Worm (Caenorhabditis elegans) whole organism, young adult: ENCODE data around the gene F32D8.7.

Experiments used
- B0019.2 ChIP-seq: fragments of 200-800 bp; sonication (Bioruptor generic); conservative IDR thresholded peaks from 2 replicates; pipeline ENCODE4 v1.3.6; 2022; ENCODE audit warnings: missing genetic modification reagents, missing genetic modification characterization, missing compliant biosample characterization
- B0035.1 ChIP-seq: sonication (generic microtip); optimal IDR thresholded peaks from 2 replicates; lab custom pipeline; 2016; ENCODE audit warnings: missing genetic modification characterization, mild to moderate bottlenecking, missing compliant biosample characterization, missing genotype, missing genetic modification reagents
- D2030.7 ChIP-seq: fragments of 200-800 bp; sonication (Bioruptor generic); IDR thresholded peaks from 2 replicates; pipeline ENCODE4 v1.3.6; 2022; ENCODE audit warnings: missing genetic modification reagents, missing genetic modification characterization, missing compliant biosample characterization
- F22D6.2 ChIP-seq: sonication (generic microtip); optimal IDR thresholded peaks from 2 replicates; lab custom pipeline; 2016; ENCODE audit warnings: mild to moderate bottlenecking, missing genetic modification characterization, missing compliant biosample characterization
- F33H1.4 ChIP-seq: fragments of 200-800 bp; sonication (Bioruptor generic); IDR thresholded peaks from 2 replicates; pipeline ENCODE4 v1.3.6; 2022; ENCODE audit warnings: missing genetic modification reagents, missing genetic modification characterization, missing compliant biosample characterization
- F55B11.4 ChIP-seq: sonication (generic microtip); optimal IDR thresholded peaks from 2 replicates; lab custom pipeline; 2016; ENCODE audit warnings: missing compliant biosample characterization, missing genetic modification characterization, borderline replicate concordance; ENCODE audit not compliant: insufficient read depth
- T07F8.4 ChIP-seq: sonication (generic microtip); optimal IDR thresholded peaks from 2 replicates; lab custom pipeline; 2016; ENCODE audit warnings: mild to moderate bottlenecking, missing genetic modification characterization, moderate library complexity, missing compliant biosample characterization
- ZK185.1 ChIP-seq: sonication (generic microtip); optimal IDR thresholded peaks from 2 replicates; lab custom pipeline; 2016; ENCODE audit warnings: mild to moderate bottlenecking, missing genetic modification characterization, missing compliant biosample characterization; ENCODE audit not compliant: poor library complexity, severe bottlenecking
- akir-1 ChIP-seq: fragments of 200-800 bp; sonication (Bioruptor generic); optimal IDR thresholded peaks from 2 replicates; lab custom pipeline; 2018; ENCODE audit warnings: mild to moderate bottlenecking, missing genetic modification characterization, moderate library complexity, missing compliant biosample characterization
- ccch-3 ChIP-seq: fragments of 200-800 bp; sonication (Bioruptor generic); optimal IDR thresholded peaks from 2 replicates; lab custom pipeline; 2018; ENCODE audit warnings: mild to moderate bottlenecking, missing genetic modification characterization, missing compliant biosample characterization
- cebp-2 ChIP-seq: fragments of 200-800 bp; sonication (Bioruptor generic); IDR thresholded peaks from 2 replicates; pipeline ENCODE4 v1.3.6; 2022; ENCODE audit warnings: missing genetic modification characterization, missing compliant biosample characterization
- ceh-40 ChIP-seq: fragments of 200-800 bp; sonication (Bioruptor generic); IDR thresholded peaks from 2 replicates; pipeline ENCODE4 v1.3.6; 2022; ENCODE audit warnings: missing genetic modification characterization, missing compliant biosample characterization
- chd-7 ChIP-seq: sonication (generic microtip); optimal IDR thresholded peaks from 2 replicates; lab custom pipeline; 2016; ENCODE audit warnings: mild to moderate bottlenecking, missing genetic modification characterization, moderate library complexity, missing compliant biosample characterization
- dox-1 ChIP-seq: fragments of 200-800 bp; sonication (Bioruptor generic); IDR thresholded peaks from 2 replicates; pipeline ENCODE4 v1.3.6; 2022; ENCODE audit warnings: missing genetic modification reagents, missing genetic modification characterization, missing compliant biosample characterization
- efl-1 ChIP-seq: fragments of 150-350 bp; optimal IDR thresholded peaks from 2 replicates; lab custom pipeline; 2014; ENCODE audit warnings: missing biosample characterization, missing genetic modification reagents, missing genetic modification characterization
- egrh-3 ChIP-seq: fragments of 200-800 bp; sonication (Bioruptor generic); IDR thresholded peaks from 2 replicates; pipeline ENCODE4 v1.3.6; 2022; ENCODE audit warnings: missing genetic modification reagents, missing genetic modification characterization, missing compliant biosample characterization
- gei-17 ChIP-seq: fragments of 200-800 bp; sonication (Bioruptor generic); optimal IDR thresholded peaks from 2 replicates; lab custom pipeline; 2018; ENCODE audit warnings: mild to moderate bottlenecking, missing genetic modification characterization, missing compliant biosample characterization
- him-1 ChIP-seq: sonication (generic microtip); optimal IDR thresholded peaks from 2 replicates; lab custom pipeline; 2016; ENCODE audit warnings: missing genotype, missing genetic modification reagents, missing genetic modification characterization, missing compliant biosample characterization
- hlh-12 ChIP-seq: sonication (generic microtip); optimal IDR thresholded peaks from 2 replicates; lab custom pipeline; 2016; ENCODE audit warnings: missing genetic modification characterization, missing compliant biosample characterization
- hlh-26 ChIP-seq: fragments of 200-800 bp; sonication (Bioruptor generic); conservative IDR thresholded peaks from 2 replicates; pipeline ENCODE4 v1.3.6; 2022; ENCODE audit warnings: missing genetic modification reagents, missing genetic modification characterization, missing compliant biosample characterization
- hmg-1.2 ChIP-seq: fragments of 200-800 bp; sonication (Bioruptor generic); IDR thresholded peaks from 2 replicates; pipeline ENCODE4 v1.3.6; 2022; ENCODE audit warnings: missing genetic modification reagents, missing genetic modification characterization, missing compliant biosample characterization
- let-607 ChIP-seq, 2 experiments: fragments of 200-800 bp in 1 of 2; sonication (Bioruptor generic) in 1 of 2; sonication (generic microtip) in 1 of 2; optimal IDR thresholded peaks; 2 replicates each; lab custom pipeline; 2016 to 2018; ENCODE audit warnings: mild to moderate bottlenecking in 2 of 2, missing compliant biosample characterization in 2 of 2, missing genetic modification characterization in 2 of 2, moderate library complexity in 2 of 2, missing genotype in 1 of 2
- lin-26 ChIP-seq: fragments of 200-800 bp; sonication (Bioruptor generic); IDR thresholded peaks from 2 replicates; pipeline ENCODE4 v1.3.6; 2022; ENCODE audit warnings: missing genetic modification reagents, missing genetic modification characterization, missing compliant biosample characterization
- lin-54 ChIP-seq: fragments of 200-800 bp; sonication (Bioruptor generic); optimal IDR thresholded peaks from 2 replicates; lab custom pipeline; 2018; ENCODE audit warnings: mild to moderate bottlenecking, missing genetic modification characterization, missing compliant biosample characterization
- madf-6 ChIP-seq: fragments of 200-800 bp; sonication (Bioruptor generic); IDR thresholded peaks from 2 replicates; pipeline ENCODE4 v1.3.6; 2022; ENCODE audit warnings: missing genetic modification reagents, missing genetic modification characterization, missing compliant biosample characterization
- madf-8 ChIP-seq: fragments of 200-800 bp; sonication (Bioruptor generic); conservative IDR thresholded peaks from 2 replicates; pipeline ENCODE4 v1.3.6; 2022; ENCODE audit warnings: missing genetic modification reagents, missing genetic modification characterization, missing compliant biosample characterization
- nfya-1 ChIP-seq: sonication (generic microtip); optimal IDR thresholded peaks from 2 replicates; lab custom pipeline; 2017; ENCODE audit warnings: antibody characterized with exemption, missing compliant biosample characterization, missing genetic modification characterization, borderline replicate concordance; ENCODE audit not compliant: insufficient read depth
- nhr-27 ChIP-seq: fragments of 200-800 bp; sonication (Bioruptor generic); optimal IDR thresholded peaks from 2 replicates; lab custom pipeline; 2018; ENCODE audit warnings: mild to moderate bottlenecking, missing genetic modification characterization, moderate library complexity, missing compliant biosample characterization
- nhr-80 ChIP-seq: sonication (generic microtip); optimal IDR thresholded peaks from 2 replicates; lab custom pipeline; 2016; ENCODE audit warnings: missing genetic modification characterization, missing compliant biosample characterization
- snpc-1.1 ChIP-seq: sonication (generic microtip); optimal IDR thresholded peaks from 2 replicates; lab custom pipeline; 2017; ENCODE audit warnings: missing genetic modification characterization, mild to moderate bottlenecking, missing compliant biosample characterization, antibody characterized with exemption, moderate library complexity, missing genotype, missing genetic modification reagents; ENCODE audit not compliant: insufficient read depth
- tbp1 ChIP-seq: fragments of 200-800 bp; sonication (Bioruptor generic); optimal IDR thresholded peaks from 2 replicates; lab custom pipeline; 2018; ENCODE audit warnings: mild to moderate bottlenecking, missing genetic modification characterization, missing compliant biosample characterization
- tbx-9 ChIP-seq: sonication (generic microtip); optimal IDR thresholded peaks from 2 replicates; lab custom pipeline; 2016; ENCODE audit warnings: borderline replicate concordance, missing genetic modification characterization, inconsistent platforms, missing compliant biosample characterization
- unc-130 ChIP-seq: sonication (generic microtip); optimal IDR thresholded peaks from 2 replicates; lab custom pipeline; 2016; ENCODE audit warnings: missing genetic modification reagents, missing genetic modification characterization, missing compliant biosample characterization
- ztf-28 ChIP-seq: fragments of 200-800 bp; sonication (Bioruptor generic); IDR thresholded peaks from 2 replicates; pipeline ENCODE4 v1.3.6; 2022; ENCODE audit warnings: missing genetic modification reagents, missing genetic modification characterization, missing compliant biosample characterization
- ztf-3 ChIP-seq: fragments of 200-800 bp; sonication (Bioruptor generic); optimal IDR thresholded peaks from 2 replicates; lab custom pipeline; 2018; ENCODE audit warnings: mild to moderate bottlenecking, missing genetic modification characterization, missing compliant biosample characterization

F32D8.7 gene

DNA sequence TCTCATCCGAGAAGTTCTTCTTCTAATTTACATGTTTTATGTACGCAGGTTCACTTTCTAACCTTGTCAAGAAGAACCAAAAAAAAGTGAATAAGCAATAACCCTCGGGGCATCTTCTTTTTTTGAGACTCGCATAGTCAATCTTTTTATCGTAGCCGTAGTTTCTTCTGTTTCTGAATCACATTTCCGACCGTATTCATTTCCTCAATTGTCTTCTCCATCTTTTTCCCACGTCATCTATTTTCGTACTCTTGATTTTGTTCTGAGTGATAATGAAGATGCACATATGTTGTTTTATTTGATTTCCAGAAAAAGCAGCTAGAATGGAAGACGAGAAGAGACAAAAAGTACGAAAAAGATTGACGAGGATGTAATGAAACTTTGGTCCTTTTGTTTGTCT is 46.7 kb downstream of the F32D8.7 start (continued):
- TF ChIP-seq nfya-1 (tag; lab: Kevin White, UChicago) (no peak), tbx-9 (tag; lab: Kevin White, UChicago) (no peak), hmg-1.2 (no peak), efl-1 (GFP tag; lab: Kevin White, UChicago) (no peak)
- TF ChIP-seq, all 124 proteins: peak for 0

ce11 chrV:10947210-10947609 is 49.0 kb downstream of the F32D8.7 start:
- TF ChIP-seq akir-1 (GFP tag; lab: Kevin White, UChicago) (no peak), snpc-1.1 (tag; lab: Kevin White, UChicago) (no peak), let-607 (tag; optimal IDR thresholded peaks at IDR 0.05; lab: Kevin White, UChicago) (no peak), cebp-2 (GFP tag; lab: Robert Waterston, UW) (no peak), nhr-27 (tag; lab: Kevin White, UChicago) (no peak), gei-17 (GFP tag; lab: Kevin White, UChicago) (no peak), F55B11.4 (no peak), him-1 (no peak), tbx-9 (tag; lab: Kevin White, UChicago) (no peak), F22D6.2 (tag; lab: Kevin White, UChicago) (no peak), madf-8 (GFP tag; lab: Robert Waterston, UW) (no peak), dox-1 (GFP tag; lab: Robert Waterston, UW) (no peak), hlh-26 (GFP tag; lab: Robert Waterston, UW) (no peak), lin-54 (no peak), egrh-3 (GFP tag; lab: Robert Waterston, UW) (no peak), chd-7 (tag; lab: Kevin White, UChicago) (no peak), ztf-28 (no peak)

- TF ChIP-seq nfya-1 (tag; lab: Kevin White, UChicago) (no peak), gei-17 (GFP tag; lab: Kevin White, UChicago) (no peak), T07F8.4 (tag; lab: Kevin White, UChicago) (no peak), ZK185.1 (tag; lab: Kevin White, UChicago) (no peak), D2030.7 (GFP tag; lab: Robert Waterston, UW) (no peak), tbp1 (GFP tag; lab: Kevin White, UChicago) (no peak), B0019.2 (GFP tag; lab: Robert Waterston, UW) (no peak), lin-26 (GFP tag; lab: Robert Waterston, UW) (no peak), unc-130 (no peak), ceh-40 (GFP tag; lab: Robert Waterston, UW) (no peak), B0035.1 (tag; lab: Kevin White, UChicago) (no peak), lin-54 (no peak), nhr-27 (tag; lab: Kevin White, UChicago) (no peak), F33H1.4 (GFP tag; lab: Robert Waterston, UW) (no peak), madf-6 (no peak), ccch-3 (GFP tag; lab: Kevin White, UChicago) (no peak)
Observed at ce11 chrV:10947930-10948329, 49.7 kb downstream of the F32D8.7 start, which contains the start of gene F17C11.2. F17C11.2 (plus strand) TSS chrV:10948230.

DNA sequence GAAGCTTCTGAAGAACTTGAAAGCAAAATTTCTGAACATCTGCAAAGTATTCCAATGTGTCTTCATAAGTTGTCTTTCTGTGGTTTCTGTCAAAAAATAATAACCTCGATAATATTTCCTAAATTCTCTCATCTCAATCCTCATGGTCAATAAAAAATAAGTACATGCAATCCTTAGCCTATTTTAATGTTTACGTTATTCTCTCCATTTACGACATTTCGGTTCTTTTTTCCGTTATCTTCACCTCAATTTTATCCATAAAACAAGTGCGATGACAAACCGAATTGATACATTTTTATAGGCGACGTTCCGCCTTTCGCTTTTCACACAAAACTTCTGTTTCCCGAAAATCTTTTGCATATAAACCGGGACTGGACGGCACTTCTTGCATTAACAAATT is 51.3 kb downstream of the F32D8.7 start, which contains the start of gene col-153:
Gene col-153, plus strand, starts transcription at position 301 of the 400 bp plus-strand sequence.
- no peak for TF ChIP-seq nhr-80 (tag; lab: Kevin White, UChicago)
- TF ChIP-seq ztf-3 = no peak
- TF ChIP-seq hlh-12 (tag; lab: Kevin White, UChicago) = no peak
